Worm (Caenorhabditis elegans): Measurements from ENCODE around the gene acr-20.

acr-20 gene

DNA sequence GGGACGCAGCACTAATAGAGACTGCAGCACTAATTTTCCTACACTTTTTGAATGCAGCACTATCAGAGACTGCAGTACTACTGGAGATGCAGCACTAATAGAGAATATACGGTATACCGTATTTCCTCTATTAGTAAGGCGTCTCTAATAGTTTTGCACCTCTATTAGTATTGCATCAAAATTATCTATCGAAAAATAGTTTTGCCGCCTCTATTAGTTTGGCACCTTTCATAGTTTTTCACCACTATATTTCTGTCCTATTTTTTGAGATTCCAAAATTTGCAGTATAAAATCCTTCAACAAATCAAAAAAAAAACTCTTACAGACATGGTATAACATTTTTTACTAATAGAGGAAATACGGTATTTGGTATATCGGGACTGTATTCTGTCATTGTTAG lies 16.1 kb upstream of the acr-20 start:
- TF ChIP-seq ZK546.5 (tag; optimal IDR thresholded peaks at IDR 0.05) (no peak), nhr-129 (tag; optimal IDR thresholded peaks at IDR 0.05) (no peak), nhr-6 (tag; optimal IDR thresholded peaks at IDR 0.05) (no peak), mab-5 (tag; optimal IDR thresholded peaks at IDR 0.05) (no peak), sma-9 (GFP tag; optimal IDR thresholded peaks at IDR 0.05) (no peak), sma-9 (tag; optimal IDR thresholded peaks at IDR 0.05) (no peak), ceh-82 (tag; optimal IDR thresholded peaks at IDR 0.05) (no peak), nhr-21 (tag; optimal IDR thresholded peaks at IDR 0.05) (no peak), ceh-16 (tag; optimal IDR thresholded peaks at IDR 0.05) (no peak), unc-39 (tag; optimal IDR thresholded peaks at IDR 0.05) (no peak), skn-1 (tag; optimal IDR thresholded peaks at IDR 0.05) (no peak), nhr-10 (tag; optimal IDR thresholded peaks at IDR 0.05) (no peak), gmeb-1 (tag; optimal IDR thresholded peaks at IDR 0.05) (no peak), elt-3 (tag; optimal IDR thresholded peaks at IDR 0.05) (no peak), ztf-11 (tag; optimal IDR thresholded peaks at IDR 0.05) (no peak), elt-1 (tag; optimal IDR thresholded peaks at IDR 0.05) (no peak), lsy-2 (tag; optimal IDR thresholded peaks at IDR 0.05) (no peak), mbf-1 (tag; optimal IDR thresholded peaks at IDR 0.05) (no peak), C34F6.9 (tag; optimal IDR thresholded peaks at IDR 0.05) (no peak), crh-2 (tag; optimal IDR thresholded peaks at IDR 0.05) (no peak), lin-11 (tag; optimal IDR thresholded peaks at IDR 0.05) (no peak)

DNA sequence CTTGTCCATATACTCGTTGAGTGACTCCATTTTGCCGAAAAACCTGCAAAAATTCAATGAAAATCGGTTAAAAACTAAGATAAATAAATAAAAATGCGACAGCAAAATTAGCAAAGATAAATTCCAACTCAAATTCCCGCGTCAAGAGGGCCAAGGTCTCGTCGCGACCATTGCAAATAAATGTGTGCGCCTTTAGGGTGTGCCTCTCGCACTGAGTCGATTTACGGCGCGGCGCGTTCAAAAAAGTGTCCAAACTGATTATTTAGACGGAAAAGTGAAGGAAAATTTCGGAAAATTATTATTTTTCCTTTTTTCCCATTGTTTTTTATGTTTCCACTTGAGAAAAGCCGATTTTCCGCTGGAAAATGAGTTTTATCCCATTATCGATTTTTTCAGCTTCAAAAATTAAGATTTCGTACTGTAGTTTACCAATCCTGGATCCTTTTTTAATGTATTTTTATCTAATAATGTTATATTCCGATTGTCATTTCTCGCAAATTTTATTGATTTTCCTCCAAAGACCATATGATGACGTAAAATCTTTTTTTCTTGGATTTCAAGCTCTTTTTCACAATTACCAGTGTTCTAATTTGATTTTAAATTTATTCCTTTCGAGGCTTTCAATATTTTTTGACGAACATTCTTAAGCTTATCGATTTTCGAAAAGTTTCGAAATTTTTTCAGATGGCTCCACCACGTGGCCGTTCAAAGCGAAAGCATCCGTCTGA lies 12.5 kb upstream of the acr-20 start, which contains the start of the genes kbp-3 and nurf-1:
TSS of gene kbp-3 (minus strand) at position 43 of the 728 bp plus-strand sequence.
TSS of gene nurf-1 (plus strand) at position 678 of the 728 bp plus-strand sequence.
- no peak for TF ChIP-seq sem-4 (tag; optimal IDR thresholded peaks at IDR 0.05)
- peak; percentile 35 for TF ChIP-seq lin-11 (tag; optimal IDR thresholded peaks at IDR 0.05)
- TF ChIP-seq C34F6.9 (tag; optimal IDR thresholded peaks at IDR 0.05), result peak; percentile 78
- TF ChIP-seq nhr-129 (tag; optimal IDR thresholded peaks at IDR 0.05), result peak; percentile 47
- no peak for TF ChIP-seq R02D3.7 (tag; optimal IDR thresholded peaks at IDR 0.05)
- TF ChIP-seq nhr-25 (tag; optimal IDR thresholded peaks at IDR 0.05), result peak; percentile 12
- peak; percentile 86 for TF ChIP-seq unc-55 (GFP tag; optimal IDR thresholded peaks at IDR 0.05)
- TF ChIP-seq nhr-6 (tag; optimal IDR thresholded peaks at IDR 0.05), result no peak
- peak; percentile 7 for TF ChIP-seq F13H6.1 (tag; optimal IDR thresholded peaks at IDR 0.05)
- TF ChIP-seq mbf-1 (tag; optimal IDR thresholded peaks at IDR 0.05), result no peak
- peak; percentile 83 for TF ChIP-seq gmeb-1 (tag; optimal IDR thresholded peaks at IDR 0.05)
- TF ChIP-seq lsy-2 (tag; optimal IDR thresholded peaks at IDR 0.05), result peak; percentile 17 to 80
- TF ChIP-seq lin-13 (GFP tag; optimal IDR thresholded peaks at IDR 0.05), result peak; percentile 47
- TF ChIP-seq nhr-237 (tag; optimal IDR thresholded peaks at IDR 0.05), result no peak
- peak; percentile 35 for TF ChIP-seq crh-2 (tag; optimal IDR thresholded peaks at IDR 0.05)

DNA sequence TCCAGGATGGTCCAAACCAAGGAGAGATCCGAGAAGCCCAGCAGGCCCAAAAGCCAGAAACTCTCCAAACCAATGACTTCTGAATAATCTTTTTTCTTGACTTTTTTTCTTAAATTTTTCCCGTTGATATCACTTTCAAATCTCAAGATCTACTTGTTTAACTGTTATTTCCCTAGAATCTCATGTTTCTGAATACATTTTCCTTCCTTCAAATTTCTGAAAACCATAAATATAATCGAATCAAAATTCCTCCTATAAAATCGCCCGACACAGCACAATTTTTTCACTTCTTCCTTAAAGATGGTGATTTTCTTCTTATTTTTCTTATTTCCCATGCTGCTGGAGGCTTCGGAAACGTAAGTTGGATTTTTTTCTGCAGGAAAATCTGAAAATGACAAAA lies 10.5 kb upstream of the acr-20 start, which contains the start of gene F26H11.8:
TSS of gene F26H11.8 (plus strand) at position 301 of the 400 bp plus-strand sequence.
- TF ChIP-seq zag-1 (tag; optimal IDR thresholded peaks at IDR 0.05), result no peak

DNA sequence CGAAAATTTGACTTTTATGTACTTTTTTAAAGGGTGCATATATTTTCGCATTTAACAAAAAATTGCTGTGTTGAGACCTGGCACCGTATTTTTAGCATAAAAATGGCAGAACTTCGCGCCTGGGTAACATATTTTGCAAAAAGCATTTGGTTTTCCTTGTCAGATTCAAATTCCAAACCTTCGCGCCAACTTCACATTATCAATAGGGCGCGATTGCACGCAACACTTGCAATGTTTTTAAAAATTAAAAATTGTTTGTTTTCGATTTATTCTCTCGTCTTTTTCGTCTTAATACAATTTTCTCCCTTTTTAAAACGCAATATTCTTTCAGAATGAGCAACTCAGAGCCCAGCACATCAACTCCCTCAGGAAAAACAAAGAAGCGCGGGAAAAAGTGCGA lies 5.9 kb upstream of the acr-20 start, which contains the start of gene mes-2:
TSS of gene mes-2 (plus strand) at position 330 of the 400 bp plus-strand sequence.
- TF ChIP-seq elt-1 (tag; optimal IDR thresholded peaks at IDR 0.05) (no peak), unc-39 (tag; optimal IDR thresholded peaks at IDR 0.05) (no peak), skn-1 (tag; optimal IDR thresholded peaks at IDR 0.05) (no peak), lin-13 (GFP tag; optimal IDR thresholded peaks at IDR 0.05) (peak; percentile 79), R02D3.7 (tag; optimal IDR thresholded peaks at IDR 0.05) (peak; percentile 38), nhr-11 (tag; optimal IDR thresholded peaks at IDR 0.05) (no peak), C34F6.9 (tag; optimal IDR thresholded peaks at IDR 0.05) (peak; percentile 86), sma-3 (GFP tag; optimal IDR thresholded peaks at IDR 0.05) (peak; percentile 76), ceh-16 (tag; optimal IDR thresholded peaks at IDR 0.05) (no peak), blmp-1 (tag; optimal IDR thresholded peaks at IDR 0.05; ENCODE audit: insufficient read depth) (no peak), lsy-2 (tag; optimal IDR thresholded peaks at IDR 0.05) (peak; percentile 82 to 92), sem-4 (tag; optimal IDR thresholded peaks at IDR 0.05) (peak; percentile 19), nhr-12 (tag; optimal IDR thresholded peaks at IDR 0.05) (no peak), sma-9 (GFP tag; optimal IDR thresholded peaks at IDR 0.05) (no peak), sma-9 (tag; optimal IDR thresholded peaks at IDR 0.05) (no peak), nhr-129 (tag; optimal IDR thresholded peaks at IDR 0.05) (peak; percentile 74), egl-27 (tag; optimal IDR thresholded peaks at IDR 0.05) (no peak), unc-55 (GFP tag; optimal IDR thresholded peaks at IDR 0.05) (peak; percentile 95), ZK546.5 (tag; optimal IDR thresholded peaks at IDR 0.05) (peak; percentile 25), mab-5 (tag; optimal IDR thresholded peaks at IDR 0.05) (peak; percentile 78), nhr-10 (tag; optimal IDR thresholded peaks at IDR 0.05) (peak; percentile 57), peb-1 (tag; optimal IDR thresholded peaks at IDR 0.05) (no peak), zag-1 (tag; optimal IDR thresholded peaks at IDR 0.05) (no peak), dmd-4 (tag; optimal IDR thresholded peaks at IDR 0.05) (no peak), snpc-4 (tag; optimal IDR thresholded peaks at IDR 0.05) (peak; percentile 72), ztf-4 (tag; optimal IDR thresholded peaks at IDR 0.05) (peak; percentile 27), ztf-11 (tag; optimal IDR thresholded peaks at IDR 0.05) (no peak), lin-11 (tag; optimal IDR thresholded peaks at IDR 0.05) (no peak), nhr-23 (tag; optimal IDR thresholded peaks at IDR 0.05) (no peak), mbf-1 (tag; optimal IDR thresholded peaks at IDR 0.05) (no peak), crh-2 (tag; optimal IDR thresholded peaks at IDR 0.05) (peak; percentile 87), ama-1 (optimal IDR thresholded peaks at IDR 0.05) (no peak), nhr-25 (tag; optimal IDR thresholded peaks at IDR 0.05) (peak; percentile 72), gmeb-1 (tag; optimal IDR thresholded peaks at IDR 0.05) (peak; percentile 99), nhr-237 (tag; optimal IDR thresholded peaks at IDR 0.05) (no peak), nhr-21 (tag; optimal IDR thresholded peaks at IDR 0.05) (peak; percentile 70), unc-62 (GFP tag; optimal IDR thresholded peaks at IDR 0.05) (no peak), lin-39 (tag; optimal IDR thresholded peaks at IDR 0.05) (no peak), elt-3 (tag; optimal IDR thresholded peaks at IDR 0.05) (no peak)
